Fruit fly (Drosophila melanogaster) whole organism: ENCODE data around the gene DIP-delta.

Source experiments
- CG8478 ChIP-seq: fragments of >200 bp; optimal IDR thresholded peaks from 2 replicates; lab custom pipeline; 2018; ENCODE audit warnings: inconsistent platforms
- Dll ChIP-seq: fragments of >200 bp; optimal IDR thresholded peaks from 2 replicates; lab custom pipeline; 2017
- EcR ChIP-seq, 2 experiments: fragments of >200 bp; optimal IDR thresholded peaks; 2 replicates each; lab custom pipeline; 2017; ENCODE audit warnings: missing biosample characterization in 2 of 2, missing genetic modification characterization in 2 of 2, missing genetic modification reagents in 2 of 2
- pan ChIP-seq: fragments of >200 bp; optimal IDR thresholded peaks from 2 replicates; lab custom pipeline; 2017
- psq ChIP-seq: fragments of >200 bp; optimal IDR thresholded peaks from 2 replicates; lab custom pipeline; 2017
- usp ChIP-seq: fragments of >200 bp; optimal IDR thresholded peaks from 2 replicates; lab custom pipeline; 2017; ENCODE audit warnings: missing biosample characterization, missing genetic modification characterization, mixed read lengths

Gene DIP-delta

dm6 chr3L:5423577-5424202, at the start of gene DIP-delta:
Gene DIP-delta, plus strand, starts transcription at chr3L:5424109.
- TF ChIP-seq usp (GFP tag; lab: Kevin White, UChicago) (no peak), pan (lab: Kevin White, UChicago) (no peak), EcR (GFP tag; optimal IDR thresholded peaks at IDR 0.05; lab: Kevin White, UChicago) (no peak), CG8478 (no peak), Dll (lab: Kevin White, UChicago) (no peak), psq (lab: Kevin White, UChicago) (no peak)

DNA sequence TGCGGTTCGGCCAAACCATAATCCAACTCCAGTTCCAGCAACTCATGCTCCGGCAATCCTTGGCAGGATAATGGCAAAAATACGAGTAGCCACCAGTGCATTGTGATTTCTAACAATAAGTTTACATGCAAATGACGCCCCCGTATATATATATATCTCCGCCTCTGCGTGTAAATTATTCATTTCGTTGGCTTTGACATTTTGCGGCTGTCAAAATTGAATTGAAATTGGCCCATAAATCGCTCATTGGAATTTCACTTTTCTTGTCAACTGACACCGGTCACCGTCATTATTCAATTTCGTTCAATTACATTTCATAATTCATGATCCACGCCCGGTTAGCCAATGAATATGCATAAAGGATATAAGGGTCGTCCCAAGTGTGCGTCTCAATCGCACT, 41.2 kb upstream of the DIP-delta start, which contains the start of gene Ir64a:
TSS of gene Ir64a (minus strand) at position 101 of the 400 bp plus-strand sequence.
- TF ChIP-seq Dll (lab: Kevin White, UChicago) (no peak), pan (lab: Kevin White, UChicago) (no peak), psq (lab: Kevin White, UChicago) (no peak), CG8478 (no peak)

- TF ChIP-seq EcR (GFP tag; optimal IDR thresholded peaks at IDR 0.05; lab: Kevin White, UChicago) (no peak), pan (lab: Kevin White, UChicago) (no peak), Dll (lab: Kevin White, UChicago) (no peak), usp (GFP tag; lab: Kevin White, UChicago) (no peak), CG8478 (no peak), psq (lab: Kevin White, UChicago) (no peak)
Measured at dm6 chr3L:5385762-5386161, 38.1 kb upstream of the DIP-delta start.

- TF ChIP-seq usp (GFP tag; lab: Kevin White, UChicago) (no peak), pan (lab: Kevin White, UChicago) (no peak)
Measured at dm6 chr3L:5447087-5447486, 23.2 kb downstream of the DIP-delta start.

DNA sequence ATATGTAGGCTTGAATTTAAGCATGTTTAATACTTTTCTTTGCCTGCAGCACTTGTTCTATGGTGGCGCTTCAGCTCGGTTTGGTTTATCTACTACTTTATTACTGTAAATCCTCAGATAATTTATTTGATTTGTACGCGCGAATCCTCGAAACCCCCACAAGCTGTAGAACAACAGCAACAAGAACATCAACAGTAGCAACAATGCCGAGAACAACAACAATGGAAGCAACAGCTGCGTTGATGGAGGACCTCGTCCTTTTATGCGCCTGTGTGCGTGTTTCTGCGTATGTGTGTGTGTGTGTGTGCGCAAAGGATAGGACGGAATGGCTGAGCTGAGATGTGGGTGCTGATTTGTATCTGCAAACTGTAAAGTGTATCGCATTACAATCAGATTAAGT, 23.9 kb downstream of the DIP-delta start:
- TF ChIP-seq CG8478 (no peak), EcR (GFP tag; optimal IDR thresholded peaks at IDR 0.05; lab: Kevin White, UChicago) (no peak), psq (lab: Kevin White, UChicago) (no peak), pan (lab: Kevin White, UChicago) (no peak), usp (GFP tag; lab: Kevin White, UChicago) (no peak), Dll (lab: Kevin White, UChicago) (no peak)

DNA sequence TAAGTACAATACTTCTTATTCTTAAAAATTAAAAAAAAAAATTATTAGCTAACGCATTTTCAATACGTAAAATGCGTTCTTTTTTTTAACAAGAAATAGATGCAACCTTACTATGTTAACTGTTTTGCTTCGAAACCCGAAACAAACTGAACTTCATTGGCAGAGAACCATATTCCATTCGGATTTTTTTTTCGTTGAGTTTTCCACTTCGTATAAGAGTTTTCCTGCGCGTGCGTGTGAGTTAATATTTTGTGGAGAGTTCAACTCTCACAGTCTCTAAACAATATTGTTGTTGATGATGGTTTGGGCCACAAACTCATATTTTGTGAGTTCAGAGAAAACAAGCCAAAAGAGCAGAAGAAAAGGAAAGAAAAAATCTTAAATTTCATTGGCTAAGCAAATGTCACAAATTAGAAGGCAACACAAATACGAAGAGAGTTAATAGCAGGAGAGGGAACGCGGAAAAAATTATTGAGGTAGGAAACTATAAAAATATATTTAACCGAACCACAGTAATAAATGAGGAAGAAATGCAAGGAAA, 28.7 kb downstream of the DIP-delta start:
- TF ChIP-seq pan (lab: Kevin White, UChicago) (no peak), EcR (GFP tag; optimal IDR thresholded peaks at IDR 0.05; lab: Kevin White, UChicago) (no peak), psq (lab: Kevin White, UChicago) (no peak), Dll (lab: Kevin White, UChicago) (no peak), usp (GFP tag; lab: Kevin White, UChicago) (no peak), CG8478 (no peak)

DNA sequence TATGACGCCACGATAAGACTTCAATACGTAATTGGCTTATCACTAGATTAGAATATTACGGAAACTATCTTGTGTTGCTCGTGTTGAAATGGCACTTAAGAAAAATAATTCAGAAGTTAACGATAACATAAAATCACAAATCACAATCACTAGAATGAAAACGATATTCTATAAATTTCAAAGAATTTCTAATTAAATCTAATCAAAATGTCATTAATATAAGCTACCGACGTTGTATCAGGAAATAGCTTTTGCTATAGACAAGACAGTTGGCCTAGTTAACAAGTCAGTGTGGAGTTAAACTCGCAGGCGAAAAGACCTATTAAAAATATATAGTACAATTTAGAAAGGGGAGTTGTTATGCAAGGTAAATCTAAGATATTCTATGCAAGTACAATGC, 55.6 kb downstream of the DIP-delta start, which contains the start of gene CG4835:
TSS of gene CG4835 (plus strand) at position 301 of the 400 bp plus-strand sequence.
- TF ChIP-seq usp (GFP tag; lab: Kevin White, UChicago) (no peak), psq (lab: Kevin White, UChicago) (no peak), pan (lab: Kevin White, UChicago) (no peak), CG8478 (no peak), EcR (GFP tag; optimal IDR thresholded peaks at IDR 0.05; lab: Kevin White, UChicago) (no peak), Dll (lab: Kevin White, UChicago) (no peak)
